Worm (Caenorhabditis elegans) whole organism, young adult: Measurements from ENCODE around the gene K06H7.1.

Experiments used
- C17E4.6 ChIP-seq: fragments of 200-800 bp; sonication (Bioruptor generic); IDR thresholded peaks from 2 replicates; pipeline ENCODE4 v1.3.6; 2022; ENCODE audit warnings: missing genetic modification reagents, missing genetic modification characterization, missing compliant biosample characterization
- D2030.7 ChIP-seq: fragments of 200-800 bp; sonication (Bioruptor generic); IDR thresholded peaks from 2 replicates; pipeline ENCODE4 v1.3.6; 2022; ENCODE audit warnings: missing genetic modification reagents, missing genetic modification characterization, missing compliant biosample characterization
- F10E7.11 ChIP-seq: sonication (generic microtip); optimal IDR thresholded peaks from 2 replicates; lab custom pipeline; 2017; ENCODE audit warnings: mild to moderate bottlenecking, missing genetic modification characterization, moderate library complexity, missing compliant biosample characterization
- F22D6.2 ChIP-seq: sonication (generic microtip); optimal IDR thresholded peaks from 2 replicates; lab custom pipeline; 2016; ENCODE audit warnings: mild to moderate bottlenecking, missing genetic modification characterization, missing compliant biosample characterization
- F39B2.1 ChIP-seq: fragments of 200-800 bp; sonication (Bioruptor generic); IDR thresholded peaks from 2 replicates; pipeline ENCODE4 v1.3.6; 2022; ENCODE audit warnings: missing genetic modification reagents, missing genetic modification characterization, missing compliant biosample characterization
- F55B11.4 ChIP-seq: sonication (generic microtip); optimal IDR thresholded peaks from 2 replicates; lab custom pipeline; 2016; ENCODE audit warnings: missing compliant biosample characterization, missing genetic modification characterization, borderline replicate concordance; ENCODE audit not compliant: insufficient read depth
- Y56A3A.18 ChIP-seq: fragments of 200-800 bp; sonication (Bioruptor generic); IDR thresholded peaks from 2 replicates; pipeline ENCODE4 v1.3.6; 2022; ENCODE audit warnings: missing genetic modification reagents, missing genetic modification characterization, missing compliant biosample characterization
- Y67H2A.10 ChIP-seq: fragments of 200-800 bp; sonication (Bioruptor generic); conservative IDR thresholded peaks from 2 replicates; pipeline ENCODE4 v1.3.6; 2022; ENCODE audit warnings: missing genetic modification reagents, missing genetic modification characterization, missing compliant biosample characterization
- ZK185.1 ChIP-seq: sonication (generic microtip); optimal IDR thresholded peaks from 2 replicates; lab custom pipeline; 2016; ENCODE audit warnings: mild to moderate bottlenecking, missing genetic modification characterization, missing compliant biosample characterization; ENCODE audit not compliant: poor library complexity, severe bottlenecking
- akir-1 ChIP-seq: fragments of 200-800 bp; sonication (Bioruptor generic); optimal IDR thresholded peaks from 2 replicates; lab custom pipeline; 2018; ENCODE audit warnings: mild to moderate bottlenecking, missing genetic modification characterization, moderate library complexity, missing compliant biosample characterization
- aptf-2 ChIP-seq: fragments of 200-800 bp; sonication (Bioruptor generic); conservative IDR thresholded peaks from 2 replicates; pipeline ENCODE4 v1.3.6; 2022; ENCODE audit warnings: missing genetic modification reagents, missing genetic modification characterization, missing compliant biosample characterization
- attf-6 ChIP-seq: fragments of 200-800 bp; sonication (Bioruptor generic); IDR thresholded peaks from 2 replicates; pipeline ENCODE4 v1.3.6; 2022; ENCODE audit warnings: missing genetic modification reagents, missing genetic modification characterization, missing compliant biosample characterization
- bed-2 ChIP-seq: fragments of 200-800 bp; sonication (Bioruptor generic); IDR thresholded peaks from 2 replicates; pipeline ENCODE4 v1.3.6; 2022; ENCODE audit warnings: missing genetic modification reagents, missing genetic modification characterization, missing compliant biosample characterization
- cebp-1 ChIP-seq, 2 experiments: fragments of 200-800 bp in 1 of 2; sonication (Bioruptor generic) in 1 of 2; sonication (generic microtip) in 1 of 2; IDR thresholded peaks in 1 of 2; optimal IDR thresholded peaks in 1 of 2; 2 replicates each; pipeline versions ENCODE4 v1.3.6 to Lab custom; 2017 to 2022; ENCODE audit warnings: missing compliant biosample characterization in 2 of 2, missing genetic modification characterization in 2 of 2, mild to moderate bottlenecking in 1 of 2, missing genetic modification reagents in 1 of 2, moderate library complexity in 1 of 2
- ceh-27 ChIP-seq: fragments of 200-800 bp; sonication (Bioruptor generic); optimal IDR thresholded peaks from 2 replicates; lab custom pipeline; 2018; ENCODE audit warnings: mild to moderate bottlenecking, missing genetic modification characterization, moderate library complexity, missing compliant biosample characterization
- ceh-40 ChIP-seq: fragments of 200-800 bp; sonication (Bioruptor generic); IDR thresholded peaks from 2 replicates; pipeline ENCODE4 v1.3.6; 2022; ENCODE audit warnings: missing genetic modification characterization, missing compliant biosample characterization
- dox-1 ChIP-seq: fragments of 200-800 bp; sonication (Bioruptor generic); IDR thresholded peaks from 2 replicates; pipeline ENCODE4 v1.3.6; 2022; ENCODE audit warnings: missing genetic modification reagents, missing genetic modification characterization, missing compliant biosample characterization
- efl-1 ChIP-seq: fragments of 150-350 bp; optimal IDR thresholded peaks from 2 replicates; lab custom pipeline; 2014; ENCODE audit warnings: missing biosample characterization, missing genetic modification reagents, missing genetic modification characterization
- egl-18 ChIP-seq: fragments of 200-800 bp; sonication (Bioruptor generic); IDR thresholded peaks from 2 replicates; pipeline ENCODE4 v1.3.6; 2022; ENCODE audit warnings: missing genetic modification reagents, missing genetic modification characterization, missing compliant biosample characterization
- egrh-3 ChIP-seq: fragments of 200-800 bp; sonication (Bioruptor generic); IDR thresholded peaks from 2 replicates; pipeline ENCODE4 v1.3.6; 2022; ENCODE audit warnings: missing genetic modification reagents, missing genetic modification characterization, missing compliant biosample characterization
- ets-4 ChIP-seq: fragments of 200-800 bp; sonication (Bioruptor generic); optimal IDR thresholded peaks from 2 replicates; lab custom pipeline; 2018; ENCODE audit warnings: mild to moderate bottlenecking, missing genetic modification characterization, missing compliant biosample characterization
- gei-17 ChIP-seq: fragments of 200-800 bp; sonication (Bioruptor generic); optimal IDR thresholded peaks from 2 replicates; lab custom pipeline; 2018; ENCODE audit warnings: mild to moderate bottlenecking, missing genetic modification characterization, missing compliant biosample characterization
- hlh-12 ChIP-seq: sonication (generic microtip); optimal IDR thresholded peaks from 2 replicates; lab custom pipeline; 2016; ENCODE audit warnings: missing genetic modification characterization, missing compliant biosample characterization
- hlh-26 ChIP-seq: fragments of 200-800 bp; sonication (Bioruptor generic); conservative IDR thresholded peaks from 2 replicates; pipeline ENCODE4 v1.3.6; 2022; ENCODE audit warnings: missing genetic modification reagents, missing genetic modification characterization, missing compliant biosample characterization
- hmg-1.2 ChIP-seq: fragments of 200-800 bp; sonication (Bioruptor generic); IDR thresholded peaks from 2 replicates; pipeline ENCODE4 v1.3.6; 2022; ENCODE audit warnings: missing genetic modification reagents, missing genetic modification characterization, missing compliant biosample characterization
- hrde-1 ChIP-seq: sonication (generic microtip); optimal IDR thresholded peaks from 2 replicates; lab custom pipeline; 2016; ENCODE audit warnings: missing genetic modification characterization, mild to moderate bottlenecking, missing compliant biosample characterization, moderate library complexity, missing genotype, missing genetic modification reagents, borderline replicate concordance
- let-607 ChIP-seq, 2 experiments: fragments of 200-800 bp in 1 of 2; sonication (Bioruptor generic) in 1 of 2; sonication (generic microtip) in 1 of 2; optimal IDR thresholded peaks; 2 replicates each; lab custom pipeline; 2016 to 2018; ENCODE audit warnings: mild to moderate bottlenecking in 2 of 2, missing compliant biosample characterization in 2 of 2, missing genetic modification characterization in 2 of 2, moderate library complexity in 2 of 2, missing genotype in 1 of 2
- lin-26 ChIP-seq: fragments of 200-800 bp; sonication (Bioruptor generic); IDR thresholded peaks from 2 replicates; pipeline ENCODE4 v1.3.6; 2022; ENCODE audit warnings: missing genetic modification reagents, missing genetic modification characterization, missing compliant biosample characterization
- lin-35 ChIP-seq, 3 experiments: fragments of 150-350 bp in 2 of 3; sonication (generic microtip) in 1 of 3; optimal IDR thresholded peaks; 2 replicates each; lab custom pipeline; 2014 to 2018; ENCODE audit warnings: missing biosample characterization in 3 of 3, missing genetic modification characterization in 3 of 3, missing genetic modification reagents in 3 of 3
- lin-40 ChIP-seq: sonication (generic microtip); optimal IDR thresholded peaks from 2 replicates; lab custom pipeline; 2016; ENCODE audit warnings: missing genetic modification characterization, mild to moderate bottlenecking, missing compliant biosample characterization, missing genotype, missing genetic modification reagents
- lin-54 ChIP-seq: fragments of 200-800 bp; sonication (Bioruptor generic); optimal IDR thresholded peaks from 2 replicates; lab custom pipeline; 2018; ENCODE audit warnings: mild to moderate bottlenecking, missing genetic modification characterization, missing compliant biosample characterization
- mel-28 ChIP-seq: sonication (generic microtip); optimal IDR thresholded peaks from 2 replicates; lab custom pipeline; 2016; ENCODE audit warnings: borderline replicate concordance, mild to moderate bottlenecking, missing genetic modification characterization, missing compliant biosample characterization
- rec-8 ChIP-seq, 2 experiments: sonication (generic microtip); optimal IDR thresholded peaks; 2 replicates each; lab custom pipeline; 2016; ENCODE audit warnings: mild to moderate bottlenecking in 2 of 2, missing genetic modification characterization in 2 of 2, missing genetic modification reagents in 2 of 2, missing genotype in 2 of 2, missing biosample characterization in 1 of 2, missing compliant biosample characterization in 1 of 2, moderate library complexity in 1 of 2
- sdz-38 ChIP-seq: sonication (generic microtip); optimal IDR thresholded peaks from 2 replicates; lab custom pipeline; 2016; ENCODE audit warnings: missing genotype, missing genetic modification characterization, missing compliant biosample characterization
- snpc-1.1 ChIP-seq: sonication (generic microtip); optimal IDR thresholded peaks from 2 replicates; lab custom pipeline; 2017; ENCODE audit warnings: missing genetic modification characterization, mild to moderate bottlenecking, missing compliant biosample characterization, antibody characterized with exemption, moderate library complexity, missing genotype, missing genetic modification reagents; ENCODE audit not compliant: insufficient read depth
- snpc-1.3 ChIP-seq: sonication (generic microtip); optimal IDR thresholded peaks from 2 replicates; lab custom pipeline; 2017; ENCODE audit warnings: missing genetic modification characterization, mild to moderate bottlenecking, missing compliant biosample characterization, antibody characterized with exemption, moderate library complexity, missing genotype, missing genetic modification reagents; ENCODE audit not compliant: insufficient read depth
- snpc-4 ChIP-seq, 5 experiments: fragments of 150-350 bp in 1 of 5; sonication (generic microtip) in 4 of 5; optimal IDR thresholded peaks; 2 replicates each; lab custom pipeline; 2014 to 2018; ENCODE audit warnings: missing genetic modification characterization in 5 of 5, missing biosample characterization in 3 of 5, antibody characterized with exemption in 2 of 5, mild to moderate bottlenecking in 2 of 5, missing compliant biosample characterization in 2 of 5, missing genotype in 2 of 5, moderate library complexity in 2 of 5, missing genetic modification reagents in 1 of 5
- zfh-2 ChIP-seq: fragments of 200-800 bp; sonication (Bioruptor generic); conservative IDR thresholded peaks from 2 replicates; pipeline ENCODE4 v1.3.6; 2022; ENCODE audit warnings: missing genetic modification reagents, missing genetic modification characterization, missing compliant biosample characterization
- zim-3 ChIP-seq: sonication (generic microtip); optimal IDR thresholded peaks from 2 replicates; lab custom pipeline; 2017; ENCODE audit warnings: mild to moderate bottlenecking, missing genetic modification characterization, moderate library complexity, missing compliant biosample characterization
- ztf-18 ChIP-seq: sonication (generic microtip); optimal IDR thresholded peaks from 2 replicates; lab custom pipeline; 2016; ENCODE audit warnings: missing genotype, mild to moderate bottlenecking, missing genetic modification characterization, missing compliant biosample characterization
- ztf-26 ChIP-seq: sonication (generic microtip); optimal IDR thresholded peaks from 2 replicates; lab custom pipeline; 2017; ENCODE audit warnings: missing genetic modification characterization, missing compliant biosample characterization
- ztf-28 ChIP-seq: fragments of 200-800 bp; sonication (Bioruptor generic); IDR thresholded peaks from 2 replicates; pipeline ENCODE4 v1.3.6; 2022; ENCODE audit warnings: missing genetic modification reagents, missing genetic modification characterization, missing compliant biosample characterization
- ztf-3 ChIP-seq: fragments of 200-800 bp; sonication (Bioruptor generic); optimal IDR thresholded peaks from 2 replicates; lab custom pipeline; 2018; ENCODE audit warnings: mild to moderate bottlenecking, missing genetic modification characterization, missing compliant biosample characterization
- ztf-6 ChIP-seq: fragments of 200-800 bp; sonication (Bioruptor generic); IDR thresholded peaks from 2 replicates; pipeline ENCODE4 v1.3.6; 2022; ENCODE audit warnings: missing genetic modification reagents, missing genetic modification characterization, missing compliant biosample characterization

The K06H7.1 gene

DNA sequence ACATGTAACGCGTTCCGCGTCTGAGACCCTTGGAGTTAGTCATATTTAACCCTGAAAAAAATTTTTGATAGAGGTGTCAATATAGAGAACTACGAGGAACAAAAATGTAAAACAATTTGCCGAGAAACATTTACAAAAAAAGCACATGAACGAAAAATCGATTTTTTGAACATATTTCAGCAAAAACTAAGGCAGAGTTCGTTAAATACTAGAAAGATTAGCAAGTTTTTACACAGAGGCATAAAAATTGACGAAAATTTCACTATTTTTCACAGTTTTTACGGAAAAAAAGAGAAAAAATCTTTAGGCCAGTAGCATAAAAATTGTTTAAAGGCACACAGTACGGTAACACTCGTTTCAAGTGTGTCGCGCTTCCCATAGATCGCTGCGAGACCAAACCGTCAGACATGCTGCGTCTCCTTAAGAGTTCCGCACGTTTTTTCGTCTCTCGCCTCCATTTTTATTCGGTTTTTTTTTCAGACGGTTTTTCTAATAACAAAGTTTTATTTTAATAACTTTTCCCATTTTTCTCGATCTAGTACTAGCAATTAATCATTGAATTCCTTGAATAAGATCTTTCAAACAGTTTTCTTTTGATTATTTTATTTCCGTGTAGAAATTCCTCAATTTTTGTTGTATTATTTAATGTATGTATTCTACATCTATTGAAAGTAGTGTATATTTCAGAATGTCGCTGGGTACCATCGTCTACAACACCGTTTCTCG, 31.2 kb downstream of the K06H7.1 start, which contains the start of the genes rpl-21 and C14B9.10:
rpl-21 (minus strand) TSS at position 51 of the 726 bp plus-strand sequence.
C14B9.10 (plus strand) TSS at position 676 of the 726 bp plus-strand sequence.
- TF ChIP-seq ztf-3 (GFP tag; lab: Kevin White, UChicago): no peak
- TF ChIP-seq Y56A3A.18 (GFP tag; lab: Robert Waterston, UW): no peak
- TF ChIP-seq let-607 (tag; optimal IDR thresholded peaks at IDR 0.05; lab: Kevin White, UChicago): peak in 1 of 2 experiments; percentile 59
- peak in 1 of 2 experiments; percentile 46 for TF ChIP-seq rec-8 (tag; optimal IDR thresholded peaks at IDR 0.05; lab: Kevin White, UChicago)
- TF ChIP-seq hrde-1: no peak
- no peak for TF ChIP-seq egl-18 (GFP tag; lab: Robert Waterston, UW)
- TF ChIP-seq akir-1 (GFP tag; lab: Kevin White, UChicago): no peak
- TF ChIP-seq lin-26 (GFP tag; lab: Robert Waterston, UW): no peak
- no peak for TF ChIP-seq bed-2 (GFP tag; lab: Robert Waterston, UW)
- no peak for TF ChIP-seq F22D6.2 (tag; lab: Kevin White, UChicago)
- no peak for TF ChIP-seq hlh-12
- no peak for TF ChIP-seq ztf-6 (GFP tag; lab: Robert Waterston, UW)
- TF ChIP-seq lin-35 (GFP tag; optimal IDR thresholded peaks at IDR 0.05; lab: Kevin White, UChicago): peak in 1 of 3 experiments; percentile 67
- TF ChIP-seq Y67H2A.10 (GFP tag; lab: Robert Waterston, UW): no peak
- TF ChIP-seq snpc-1.3 (tag; lab: Kevin White, UChicago): peak; percentile 93
- peak; percentile 48 for TF ChIP-seq snpc-4 (GFP tag; optimal IDR thresholded peaks at IDR 0.05; lab: Kevin White, UChicago)
- peak; percentile 36 to 77 (median 60) for TF ChIP-seq snpc-4 (tag; optimal IDR thresholded peaks at IDR 0.05; lab: Kevin White, UChicago)
- TF ChIP-seq F55B11.4 (tag; lab: Kevin White, UChicago): no peak
- peak; percentile 78 for TF ChIP-seq D2030.7 (GFP tag; lab: Robert Waterston, UW)
- TF ChIP-seq ets-4: no peak
- peak; percentile 80 for TF ChIP-seq dox-1
- peak; percentile 55 for TF ChIP-seq efl-1 (GFP tag; lab: Kevin White, UChicago)
- TF ChIP-seq mel-28 (tag; lab: Kevin White, UChicago): no peak
- no peak for TF ChIP-seq ceh-40 (GFP tag; lab: Robert Waterston, UW)
- TF ChIP-seq F39B2.1 (GFP tag; lab: Robert Waterston, UW): no peak
- peak; percentile 66 for TF ChIP-seq ZK185.1 (tag; lab: Kevin White, UChicago)
- TF ChIP-seq lin-54 (GFP tag; lab: Kevin White, UChicago): peak; percentile 80
- no peak for TF ChIP-seq attf-6 (GFP tag; lab: Robert Waterston, UW)
- TF ChIP-seq snpc-1.1: peak; percentile 60
- no peak for TF ChIP-seq aptf-2 (GFP tag; lab: Robert Waterston, UW)
- TF ChIP-seq zim-3: no peak
- no peak for TF ChIP-seq cebp-1 (GFP tag; IDR thresholded peaks at IDR 0.05; lab: Robert Waterston, UW)
- TF ChIP-seq cebp-1 (tag; optimal IDR thresholded peaks at IDR 0.05; lab: Kevin White, UChicago): peak; percentile 64
- no peak for TF ChIP-seq egrh-3 (GFP tag; lab: Robert Waterston, UW)
- TF ChIP-seq hmg-1.2 (GFP tag; lab: Robert Waterston, UW): peak; percentile 91
- no peak for TF ChIP-seq F10E7.11 (tag; lab: Kevin White, UChicago)
- no peak for TF ChIP-seq hlh-26 (GFP tag; lab: Robert Waterston, UW)
- peak; percentile 25; the same call in 1 of the 2 replicates for TF ChIP-seq C17E4.6 (GFP tag; lab: Robert Waterston, UW)
- TF ChIP-seq ztf-18 (tag; lab: Kevin White, UChicago): peak; percentile 55
- peak; percentile 46 for TF ChIP-seq lin-40
- no peak for TF ChIP-seq zfh-2 (GFP tag; lab: Robert Waterston, UW)
- TF ChIP-seq ceh-27 (GFP tag; lab: Kevin White, UChicago): peak; percentile 79
- TF ChIP-seq gei-17 (GFP tag; lab: Kevin White, UChicago): no peak
- no peak for TF ChIP-seq ztf-26 (tag; lab: Kevin White, UChicago)
- TF ChIP-seq ztf-28 (GFP tag; lab: Robert Waterston, UW): 0 out of 2 replicates have a peak, but pooled peaks have one; percentile 22
- TF ChIP-seq sdz-38 (tag; lab: Kevin White, UChicago): no peak
